Worm (Caenorhabditis elegans) whole organism, mixed stage, embryonic: ENCODE measurements around the gene Y80D4G.2.

Source experiments
- blmp-1 ChIP-seq: fragments of 150-350 bp; optimal IDR thresholded peaks from 2 replicates; lab custom pipeline; 2014; ENCODE audit warnings: missing biosample characterization, missing genetic modification characterization
- ceh-83 ChIP-seq: fragments of 200-800 bp; sonication (Bioruptor generic); optimal IDR thresholded peaks from 2 replicates; lab custom pipeline; 2018; ENCODE audit warnings: mild to moderate bottlenecking, missing genetic modification characterization, missing compliant biosample characterization
- ces-1 ChIP-seq: fragments of 150-350 bp; optimal IDR thresholded peaks from 2 replicates; lab custom pipeline; 2014; ENCODE audit warnings: missing biosample characterization, missing genetic modification reagents, missing genetic modification characterization
- elt-1 ChIP-seq: sonication (generic microtip); optimal IDR thresholded peaks from 2 replicates; lab custom pipeline; 2017; ENCODE audit warnings: missing genetic modification characterization, mild to moderate bottlenecking, missing compliant biosample characterization, antibody characterized with exemption, moderate library complexity, borderline replicate concordance; ENCODE audit not compliant: insufficient read depth
- nhr-2 ChIP-seq: fragments of 150-350 bp; optimal IDR thresholded peaks from 2 replicates; lab custom pipeline; 2014; ENCODE audit warnings: missing biosample characterization, missing genetic modification characterization
- nhr-237 ChIP-seq: fragments of 150-350 bp; optimal IDR thresholded peaks from 2 replicates; lab custom pipeline; 2014; ENCODE audit warnings: missing biosample characterization, missing genetic modification characterization
- nhr-76 ChIP-seq: sonication (generic microtip); optimal IDR thresholded peaks from 2 replicates; lab custom pipeline; 2017; ENCODE audit warnings: missing biosample characterization, missing genetic modification characterization
- pha-4 ChIP-seq: fragments of 150-350 bp; optimal IDR thresholded peaks from 2 replicates; lab custom pipeline; 2018; ENCODE audit warnings: missing biosample characterization, missing genetic modification reagents, missing genetic modification characterization
- snpc-4 ChIP-seq: fragments of 150-350 bp; optimal IDR thresholded peaks from 2 replicates; lab custom pipeline; 2014; ENCODE audit warnings: missing biosample characterization, missing genetic modification characterization
- unc-39 ChIP-seq: fragments of 150-350 bp; optimal IDR thresholded peaks from 2 replicates; lab custom pipeline; 2014; ENCODE audit warnings: missing biosample characterization, missing genetic modification characterization
- unc-62 ChIP-seq: fragments of 150-350 bp; optimal IDR thresholded peaks from 2 replicates; lab custom pipeline; 2014; ENCODE audit warnings: missing biosample characterization, missing genetic modification reagents, missing genetic modification characterization
- ztf-11 ChIP-seq: fragments of 150-350 bp; optimal IDR thresholded peaks from 2 replicates; lab custom pipeline; 2014; ENCODE audit warnings: missing biosample characterization, missing genetic modification characterization

DNA sequence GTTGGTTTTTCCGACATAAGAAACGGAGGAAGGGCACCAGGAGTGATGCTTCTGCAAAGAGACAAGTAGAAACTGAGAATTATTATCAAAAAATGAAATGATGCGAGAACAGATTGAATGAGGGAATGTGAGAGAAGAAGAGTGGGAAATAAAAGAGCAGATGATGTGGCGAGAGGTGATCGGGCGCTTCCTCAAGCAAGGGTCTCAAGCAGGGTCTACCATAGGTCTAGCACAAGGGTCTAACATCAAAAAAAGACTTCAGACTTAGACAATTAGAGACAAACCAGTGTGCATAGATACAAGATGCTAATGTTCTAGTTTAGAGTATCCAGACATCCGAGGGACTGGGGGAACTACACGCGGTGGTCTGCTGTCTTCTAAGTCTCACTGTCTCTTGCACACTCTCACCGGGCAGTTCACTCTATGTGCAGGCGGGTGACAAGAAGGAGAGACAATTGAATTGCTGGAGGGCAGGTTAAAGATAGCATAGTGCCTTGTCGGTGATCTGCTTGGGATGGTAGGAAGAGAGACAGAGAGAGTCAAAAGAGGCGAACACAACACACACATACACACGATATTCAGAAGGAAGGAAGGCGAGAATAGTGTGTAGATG, 24.2 kb downstream of the Y80D4G.2 start, which contains the start of gene R13A5.7:
- TF ChIP-seq nhr-2 (tag; lab: Kevin White, UChicago) (peak; percentile 46), nhr-76 (no peak), blmp-1 (tag; lab: Kevin White, UChicago) (no peak), ceh-83 (no peak), elt-1 (tag; lab: Kevin White, UChicago) (no peak), ztf-11 (tag; lab: Kevin White, UChicago) (no peak), unc-39 (tag; lab: Kevin White, UChicago) (no peak), pha-4 (tag; lab: Kevin White, UChicago) (peak; percentile 13), nhr-237 (peak; percentile 2), unc-62 (peak; percentile 84), ces-1 (GFP tag; lab: Kevin White, UChicago) (peak; percentile 76), snpc-4 (tag; lab: Kevin White, UChicago) (no peak)
